Worm (Caenorhabditis elegans) whole organism, mixed stage, embryonic: ENCODE results near the gene sir-2.2.

Source experiments
- ces-1 ChIP-seq: fragments of 150-350 bp; optimal IDR thresholded peaks from 2 replicates; lab custom pipeline; 2014; ENCODE audit warnings: missing biosample characterization, missing genetic modification reagents, missing genetic modification characterization
- cnd-1 ChIP-seq: fragments of 200-800 bp; sonication (Bioruptor generic); optimal IDR thresholded peaks from 2 replicates; lab custom pipeline; 2018; ENCODE audit warnings: mild to moderate bottlenecking, missing genetic modification characterization, missing compliant biosample characterization
- elt-1 ChIP-seq: sonication (generic microtip); optimal IDR thresholded peaks from 2 replicates; lab custom pipeline; 2017; ENCODE audit warnings: missing genetic modification characterization, mild to moderate bottlenecking, missing compliant biosample characterization, antibody characterized with exemption, moderate library complexity, borderline replicate concordance; ENCODE audit not compliant: insufficient read depth
- flh-1 ChIP-seq: fragments of 200-800 bp; sonication (Bioruptor generic); optimal IDR thresholded peaks from 2 replicates; lab custom pipeline; 2018; ENCODE audit warnings: mild to moderate bottlenecking, missing genetic modification characterization, moderate library complexity, missing compliant biosample characterization
- mep-1 ChIP-seq: fragments of 150-350 bp; optimal IDR thresholded peaks from 2 replicates; lab custom pipeline; 2017; ENCODE audit warnings: missing biosample characterization, missing genetic modification reagents, missing genetic modification characterization, inconsistent platforms
- mls-2 ChIP-seq: sonication (generic microtip); optimal IDR thresholded peaks from 2 replicates; lab custom pipeline; 2016; ENCODE audit warnings: mild to moderate bottlenecking, missing genetic modification characterization, moderate library complexity, missing compliant biosample characterization
- nhr-12 ChIP-seq: fragments of 150-350 bp; optimal IDR thresholded peaks from 2 replicates; lab custom pipeline; 2014; ENCODE audit warnings: missing biosample characterization, missing genetic modification characterization
- nhr-237 ChIP-seq: fragments of 150-350 bp; optimal IDR thresholded peaks from 2 replicates; lab custom pipeline; 2014; ENCODE audit warnings: missing biosample characterization, missing genetic modification characterization
- nhr-28 ChIP-seq: fragments of 150-350 bp; optimal IDR thresholded peaks from 2 replicates; lab custom pipeline; 2014; ENCODE audit warnings: missing biosample characterization, missing genetic modification characterization
- pha-4 ChIP-seq: fragments of 150-350 bp; optimal IDR thresholded peaks from 2 replicates; lab custom pipeline; 2018; ENCODE audit warnings: missing biosample characterization, missing genetic modification reagents, missing genetic modification characterization
- sptf-1 ChIP-seq: sonication (generic microtip); optimal IDR thresholded peaks from 2 replicates; lab custom pipeline; 2017; ENCODE audit warnings: mild to moderate bottlenecking, missing genetic modification characterization, moderate library complexity, missing compliant biosample characterization
- unc-62 ChIP-seq: fragments of 150-350 bp; optimal IDR thresholded peaks from 2 replicates; lab custom pipeline; 2014; ENCODE audit warnings: missing biosample characterization, missing genetic modification reagents, missing genetic modification characterization
- ztf-11 ChIP-seq: fragments of 150-350 bp; optimal IDR thresholded peaks from 2 replicates; lab custom pipeline; 2014; ENCODE audit warnings: missing biosample characterization, missing genetic modification characterization

- no peak for TF ChIP-seq nhr-237 (tag; lab: Kevin White, UChicago)
- TF ChIP-seq mep-1 (tag; lab: Kevin White, UChicago), result no peak
- TF ChIP-seq pha-4 (tag; lab: Kevin White, UChicago), result no peak
- TF ChIP-seq nhr-12 (tag; lab: Kevin White, UChicago), result no peak
- no peak for TF ChIP-seq elt-1 (tag; lab: Kevin White, UChicago)
- no peak for TF ChIP-seq flh-1 (GFP tag; lab: Kevin White, UChicago)
- TF ChIP-seq sptf-1 (tag; lab: Kevin White, UChicago), result no peak
- TF ChIP-seq nhr-28, result no peak
- no peak for TF ChIP-seq ces-1
- TF ChIP-seq cnd-1 (tag; lab: Kevin White, UChicago), result no peak
- no peak for TF ChIP-seq ztf-11
- no peak for TF ChIP-seq unc-62
- no peak for TF ChIP-seq mls-2 (tag; lab: Kevin White, UChicago)
Observed at ce11 chrX:13278876-13279275, 49.0 kb upstream of the sir-2.2 start, which contains the start of gene phf-33.
